Fruit fly (Drosophila melanogaster) whole organism, embryonic: ENCODE results near the gene CG44008.
A peak's percentile ranks its signal among the peaks of the same experiment; 100 is the strongest.

Experiments
- Aef1 ChIP-seq: fragments of 200-800 bp; sonication (Bioruptor generic); IDR thresholded peaks from 3 replicates; pipeline ENCODE4 v1.3.6; 2022; ENCODE audit warnings: missing biosample characterization, missing genetic modification characterization
- Awh ChIP-seq: fragments of 200-800 bp; sonication (Bioruptor generic); IDR thresholded peaks from 2 replicates; pipeline ENCODE4, ENCODE4 v1.3.6; 2022; ENCODE audit warnings: missing biosample characterization, missing genetic modification characterization
- CG1024 ChIP-seq: fragments of 200-800 bp; sonication (Bioruptor generic); IDR thresholded peaks from 2 replicates; pipeline ENCODE4 v1.3.6; 2022; ENCODE audit warnings: missing biosample characterization, missing genetic modification characterization
- CG13296 ChIP-seq: fragments of 200-800 bp; sonication (Bioruptor generic); optimal IDR thresholded peaks from 3 replicates; lab custom pipeline; 2018; ENCODE audit warnings: missing biosample characterization, mild to moderate bottlenecking, missing genetic modification characterization
- CG15269 ChIP-seq: fragments of 200-800 bp; sonication (Bioruptor generic); optimal IDR thresholded peaks from 2 replicates; lab custom pipeline; 2018; ENCODE audit warnings: missing biosample characterization, mild to moderate bottlenecking, missing genetic modification characterization, moderate library complexity
- CG1602 ChIP-seq: fragments of 200-800 bp; sonication (Bioruptor generic); optimal IDR thresholded peaks from 3 replicates; lab custom pipeline; 2016; ENCODE audit warnings: missing biosample characterization, missing genetic modification characterization
- CG17568 ChIP-seq: fragments of 200-800 bp; sonication (Bioruptor generic); optimal IDR thresholded peaks from 2 replicates; lab custom pipeline; 2018; ENCODE audit warnings: missing biosample characterization, mild to moderate bottlenecking, missing genetic modification characterization, moderate library complexity
- CG2129 ChIP-seq: fragments of 200-800 bp; sonication (Bioruptor generic); IDR thresholded peaks from 2 replicates; pipeline ENCODE4 v1.3.6; 2022; ENCODE audit warnings: missing biosample characterization, missing genetic modification characterization; ENCODE audit not compliant: partially characterized antibody
- CG2712 ChIP-seq: fragments of 200-800 bp; optimal IDR thresholded peaks from 3 replicates; lab custom pipeline; 2019; ENCODE audit warnings: missing biosample characterization, mild to moderate bottlenecking, missing genetic modification characterization, moderate library complexity
- CG31365 ChIP-seq: fragments of 200-800 bp; sonication (Bioruptor generic); optimal IDR thresholded peaks from 2 replicates; lab custom pipeline; 2018; ENCODE audit warnings: missing biosample characterization, mild to moderate bottlenecking, missing genetic modification characterization
- CG32767 ChIP-seq: fragments of 200-800 bp; sonication (Bioruptor generic); IDR thresholded peaks from 2 replicates; pipeline ENCODE4 v1.3.6; 2022; ENCODE audit warnings: missing biosample characterization, missing genetic modification characterization
- CG3407 ChIP-seq: fragments of 200-800 bp; sonication (Bioruptor generic); optimal IDR thresholded peaks from 2 replicates; lab custom pipeline; 2018; ENCODE audit warnings: missing biosample characterization, mild to moderate bottlenecking, missing genetic modification characterization
- CG3838 ChIP-seq: fragments of 200-800 bp; sonication (Bioruptor generic); optimal IDR thresholded peaks from 3 replicates; lab custom pipeline; 2016; ENCODE audit warnings: missing biosample characterization, missing genetic modification characterization
- CG4282 ChIP-seq: fragments of 200-800 bp; sonication (Bioruptor generic); optimal IDR thresholded peaks from 2 replicates; lab custom pipeline; 2016; ENCODE audit warnings: missing biosample characterization, missing genetic modification characterization
- CG4328 ChIP-seq: fragments of 200-800 bp; sonication (Bioruptor generic); optimal IDR thresholded peaks from 3 replicates; lab custom pipeline; 2017; ENCODE audit warnings: missing biosample characterization, missing genetic modification reagents, missing genetic modification characterization
- CG4424 ChIP-seq: fragments of 200-800 bp; sonication (Bioruptor generic); optimal IDR thresholded peaks from 3 replicates; lab custom pipeline; 2016; ENCODE audit warnings: missing biosample characterization, missing genetic modification characterization
- CG6854 ChIP-seq: fragments of 200-800 bp; sonication (Bioruptor generic); optimal IDR thresholded peaks from 3 replicates; lab custom pipeline; 2017; ENCODE audit warnings: missing biosample characterization, mild to moderate bottlenecking, missing genetic modification characterization
- CG7786 ChIP-seq: fragments of 200-800 bp; sonication (Bioruptor generic); optimal IDR thresholded peaks from 2 replicates; lab custom pipeline; 2016; ENCODE audit warnings: missing biosample characterization, missing genetic modification characterization
- CG8388 ChIP-seq: fragments of 200-800 bp; sonication (Bioruptor generic); optimal IDR thresholded peaks from 2 replicates; lab custom pipeline; 2019; ENCODE audit warnings: missing biosample characterization, mild to moderate bottlenecking, missing genetic modification characterization, moderate library complexity
- D19A ChIP-seq: fragments of 200-800 bp; optimal IDR thresholded peaks from 3 replicates; lab custom pipeline; 2019; ENCODE audit warnings: missing biosample characterization, mild to moderate bottlenecking, missing genetic modification characterization, moderate library complexity
- Ets65A ChIP-seq: fragments of 200-800 bp; sonication (Bioruptor generic); peaks from one replicate; lab custom pipeline; 2016; ENCODE audit warnings: missing biosample characterization, missing genetic modification characterization
- Fer2 ChIP-seq: fragments of 200-800 bp; sonication (Bioruptor generic); optimal IDR thresholded peaks from 2 replicates; lab custom pipeline; 2018; ENCODE audit warnings: missing biosample characterization, mild to moderate bottlenecking, missing genetic modification characterization, moderate library complexity
- Gsc ChIP-seq: fragments of 200-800 bp; sonication (Bioruptor generic); IDR thresholded peaks from 2 replicates; pipeline ENCODE4 v1.3.6; 2022; ENCODE audit warnings: missing biosample characterization, missing genetic modification characterization
- HLHmδ ChIP-seq: fragments of 200-800 bp; sonication (Bioruptor generic); optimal IDR thresholded peaks from 2 replicates; lab custom pipeline; 2018; ENCODE audit warnings: missing biosample characterization, mild to moderate bottlenecking, missing genetic modification characterization, moderate library complexity
- Hmr ChIP-seq: fragments of 200-800 bp; sonication (Bioruptor generic); optimal IDR thresholded peaks from 3 replicates; lab custom pipeline; 2017; ENCODE audit warnings: mild to moderate bottlenecking, missing biosample characterization, missing genetic modification reagents, missing genetic modification characterization
- MESR4 ChIP-seq: fragments of 200-800 bp; sonication (Bioruptor generic); optimal IDR thresholded peaks from 2 replicates; lab custom pipeline; 2018; ENCODE audit warnings: missing biosample characterization, mild to moderate bottlenecking, missing genetic modification characterization, moderate library complexity
- Mes4 ChIP-seq: fragments of 200-800 bp; sonication (Bioruptor generic); optimal IDR thresholded peaks from 2 replicates; lab custom pipeline; 2016; ENCODE audit warnings: missing biosample characterization, missing genetic modification characterization
- Nf-YA ChIP-seq: fragments of 200-800 bp; sonication (Bioruptor generic); IDR thresholded peaks from 2 replicates; pipeline ENCODE4 v1.3.6; 2022; ENCODE audit warnings: missing biosample characterization, missing genetic modification characterization
- Pdp1 ChIP-seq, 2 experiments: fragments of 200-800 bp; sonication (Bioruptor generic); optimal IDR thresholded peaks; 3 replicates each; lab custom pipeline; 2016; ENCODE audit warnings: missing biosample characterization in 2 of 2, missing genetic modification characterization in 2 of 2, mild to moderate bottlenecking in 1 of 2, moderate library complexity in 1 of 2
- Sry-β ChIP-seq: fragments of 200-800 bp; sonication (Bioruptor generic); optimal IDR thresholded peaks from 2 replicates; lab custom pipeline; 2018; ENCODE audit warnings: missing biosample characterization, mild to moderate bottlenecking, missing genetic modification characterization, moderate library complexity
- aop ChIP-seq: fragments of 200-800 bp; sonication (Bioruptor generic); IDR thresholded peaks from 2 replicates; pipeline ENCODE4 v1.3.6; 2022; ENCODE audit warnings: missing biosample characterization, missing genetic modification characterization
- bigmax ChIP-seq: fragments of 200-800 bp; sonication (Bioruptor generic); optimal IDR thresholded peaks from 2 replicates; lab custom pipeline; 2018; ENCODE audit warnings: missing biosample characterization, mild to moderate bottlenecking, missing genetic modification characterization
- cas ChIP-seq: fragments of 200-800 bp; sonication (Bioruptor generic); IDR thresholded peaks from 2 replicates; pipeline ENCODE4 v1.3.6; 2022; ENCODE audit warnings: missing biosample characterization, missing genetic modification characterization
- chinmo ChIP-seq: fragments of 200-800 bp; sonication (Bioruptor generic); IDR thresholded peaks from 4 replicates; pipeline ENCODE4 v1.3.6; 2022; ENCODE audit warnings: missing biosample characterization, missing genetic modification characterization; ENCODE audit not compliant: partially characterized antibody
- dmrt11E ChIP-seq: fragments of 200-800 bp; sonication (Bioruptor generic); optimal IDR thresholded peaks from 3 replicates; lab custom pipeline; 2018; ENCODE audit warnings: missing biosample characterization, mild to moderate bottlenecking, missing genetic modification characterization, moderate library complexity
- dmrt99B ChIP-seq: fragments of 200-800 bp; sonication (Bioruptor generic); optimal IDR thresholded peaks from 2 replicates; lab custom pipeline; 2018; ENCODE audit warnings: missing biosample characterization, mild to moderate bottlenecking, missing genetic modification characterization, moderate library complexity
- dysf ChIP-seq: fragments of 200-800 bp; sonication (Bioruptor generic); IDR thresholded peaks from 3 replicates; pipeline ENCODE4 v1.3.6; 2022; ENCODE audit warnings: missing biosample characterization, missing genetic modification characterization
- gcm2 ChIP-seq: fragments of 200-800 bp; sonication (Bioruptor generic); optimal IDR thresholded peaks from 2 replicates; lab custom pipeline; 2016; ENCODE audit warnings: missing biosample characterization, missing genetic modification characterization
- ham ChIP-seq: fragments of 200-800 bp; sonication (Bioruptor generic); IDR thresholded peaks from 2 replicates; pipeline ENCODE4 v1.3.6; 2022; ENCODE audit warnings: missing biosample characterization, missing genetic modification characterization
- her ChIP-seq: fragments of 200-800 bp; sonication (Bioruptor generic); optimal IDR thresholded peaks from 2 replicates; lab custom pipeline; 2016; ENCODE audit warnings: missing biosample characterization, missing genetic modification characterization
- mirr ChIP-seq: fragments of 200-800 bp; sonication (Bioruptor generic); optimal IDR thresholded peaks from 3 replicates; lab custom pipeline; 2018; ENCODE audit warnings: missing biosample characterization, mild to moderate bottlenecking, missing genetic modification characterization
- nau ChIP-seq: fragments of 200-800 bp; sonication (Bioruptor generic); optimal IDR thresholded peaks from 3 replicates; lab custom pipeline; 2017; ENCODE audit warnings: missing biosample characterization, mild to moderate bottlenecking, missing genetic modification characterization, missing genetic modification reagents
- psq ChIP-seq: fragments of 200-800 bp; sonication (Bioruptor generic); optimal IDR thresholded peaks from 2 replicates; lab custom pipeline; 2017; ENCODE audit warnings: missing biosample characterization, missing genetic modification characterization
- ranshi ChIP-seq: fragments of 200-800 bp; sonication (Bioruptor generic); IDR thresholded peaks from 2 replicates; pipeline ENCODE4 v1.3.6; 2022; ENCODE audit warnings: missing biosample characterization, missing genetic modification characterization
- rib ChIP-seq: fragments of 200-800 bp; sonication (Bioruptor generic); IDR thresholded peaks from 2 replicates; pipeline ENCODE4 v1.3.6; 2022; ENCODE audit warnings: missing biosample characterization, missing genetic modification characterization
- sens ChIP-seq: fragments of 200-800 bp; sonication (Bioruptor generic); peaks from one replicate; lab custom pipeline; 2016; ENCODE audit warnings: missing biosample characterization, missing genetic modification characterization
- shn ChIP-seq: fragments of 200-800 bp; sonication (Bioruptor generic); optimal IDR thresholded peaks from 3 replicates; lab custom pipeline; 2016; ENCODE audit warnings: missing biosample characterization, missing genetic modification characterization
- tio ChIP-seq: fragments of 200-800 bp; sonication (Bioruptor generic); optimal IDR thresholded peaks from 2 replicates; lab custom pipeline; 2017; ENCODE audit warnings: missing biosample characterization, missing genetic modification characterization, inconsistent platforms
- tna ChIP-seq: fragments of 200-800 bp; sonication (Bioruptor generic); IDR thresholded peaks from 2 replicates; pipeline ENCODE4 v1.3.6; 2022; ENCODE audit warnings: missing biosample characterization, missing genetic modification characterization; ENCODE audit not compliant: partially characterized antibody
- tx ChIP-seq: fragments of 200-800 bp; sonication (Bioruptor generic); optimal IDR thresholded peaks from 2 replicates; lab custom pipeline; 2016; ENCODE audit warnings: missing biosample characterization, missing genetic modification characterization
- zen2 ChIP-seq: fragments of 200-800 bp; sonication (Bioruptor generic); IDR thresholded peaks from 3 replicates; pipeline ENCODE4 v1.3.6; 2022; ENCODE audit warnings: missing biosample characterization, missing genetic modification characterization; ENCODE audit not compliant: partially characterized antibody

CG44008 gene

dm6 chr2L:11816376-11816775 is 25.9 kb downstream of the CG44008 start (continued):
- TF ChIP-seq CG13296 (peak; percentile 93), CG8388 (GFP tag; lab: Kevin White, UChicago) (peak; percentile 90), CG1602 (GFP tag; lab: Kevin White, UChicago) (peak; percentile 82), CG3407 (GFP tag; lab: Kevin White, UChicago) (peak; percentile 95), Aef1 (GFP tag; lab: Robert Waterston, UW) (peak; percentile 78), CG4424 (GFP tag; lab: Kevin White, UChicago) (peak; percentile 98), ranshi (GFP tag; lab: Robert Waterston, UW) (peak; percentile 89), CG2712 (tag; lab: Kevin White, UChicago) (peak; percentile 92), dmrt99B (tag; lab: Kevin White, UChicago) (peak; percentile 87), Ets65A (GFP tag; lab: Kevin White, UChicago) (peak; percentile 99), psq (peak; percentile 74), D19A (peak; percentile 77), cas (GFP tag; lab: Robert Waterston, UW) (peak; percentile 67), dmrt11E (tag; lab: Kevin White, UChicago) (peak; percentile 93), Hmr (peak; percentile 95), zen2 (no peak), nau (peak; percentile 96), CG15269 (tag; lab: Kevin White, UChicago) (peak; percentile 82), chinmo (GFP tag; lab: Robert Waterston, UW) (no peak), bigmax (GFP tag; lab: Kevin White, UChicago) (peak; percentile 83), rib (GFP tag; lab: Robert Waterston, UW) (0 out of 2 replicates have a peak, but pooled peaks have one; percentile 19), her (peak; percentile 94), Fer2 (peak; percentile 77), CG6854 (GFP tag; lab: Kevin White, UChicago) (peak; percentile 96), CG1024 (GFP tag; lab: Robert Waterston, UW) (peak; percentile 94), MESR4 (GFP tag; lab: Kevin White, UChicago) (peak; percentile 52), Mes4 (GFP tag; lab: Kevin White, UChicago) (peak; percentile 98), tio (GFP tag; lab: Kevin White, UChicago) (peak; percentile 81), CG17568 (GFP tag; lab: Kevin White, UChicago) (peak; percentile 95), CG32767 (GFP tag; lab: Robert Waterston, UW) (peak; percentile 47; the same call in 1 of the 2 replicates), HLHmδ (GFP tag; lab: Kevin White, UChicago) (peak; percentile 100), dysf (GFP tag; lab: Robert Waterston, UW) (peak; percentile 86), CG4282 (GFP tag; lab: Kevin White, UChicago) (peak; percentile 82), CG4328 (GFP tag; lab: Kevin White, UChicago) (peak; percentile 97), mirr (GFP tag; lab: Kevin White, UChicago) (peak; percentile 95), shn (peak; percentile 94), Pdp1 (GFP tag; optimal IDR thresholded peaks at IDR 0.05; lab: Kevin White, UChicago) (peak; percentile 89 to 90), gcm2 (GFP tag; lab: Kevin White, UChicago) (peak; percentile 77), aop (GFP tag; lab: Robert Waterston, UW) (peak; percentile 74; the same call in 1 of the 2 replicates), Gsc (GFP tag; lab: Robert Waterston, UW) (no peak), tx (GFP tag; lab: Kevin White, UChicago) (peak; percentile 75), CG2129 (GFP tag; lab: Robert Waterston, UW) (no peak), tna (GFP tag; lab: Robert Waterston, UW) (no peak), sens (GFP tag; lab: Kevin White, UChicago) (peak; percentile 99), Nf-YA (GFP tag; lab: Robert Waterston, UW) (peak; percentile 90), CG31365 (peak; percentile 85), ham (GFP tag; lab: Robert Waterston, UW) (peak; percentile 58; the same call in 1 of the 2 replicates), Awh (peak; percentile 96), CG3838 (GFP tag; lab: Kevin White, UChicago) (peak; percentile 86), Sry-β (GFP tag; lab: Kevin White, UChicago) (peak; percentile 77), CG7786 (GFP tag; lab: Kevin White, UChicago) (peak; percentile 76)
